Worm (Caenorhabditis elegans): Measurements from ENCODE around the gene F22F7.2.

The F22F7.2 gene

ce11 chrV:2121910-2122362, 646 bp upstream of the F22F7.2 start, which contains the start of gene F22F7.8:
TSS of gene F22F7.8 (minus strand) at chrV:2121960.
- no peak for TF ChIP-seq K02D7.2 (tag; optimal IDR thresholded peaks at IDR 0.05)
- no peak for TF ChIP-seq ceh-9 (tag; optimal IDR thresholded peaks at IDR 0.05)
- TF ChIP-seq ceh-18 (tag; optimal IDR thresholded peaks at IDR 0.05): no peak
- no peak for TF ChIP-seq ahr-1 (tag; optimal IDR thresholded peaks at IDR 0.05)
- no peak for TF ChIP-seq ceh-45 (GFP tag; IDR thresholded peaks at IDR 0.05)
- TF ChIP-seq che-1 (tag; optimal IDR thresholded peaks at IDR 0.05): no peak
- no peak for TF ChIP-seq F13H6.1 (tag; optimal IDR thresholded peaks at IDR 0.05)
- no peak for TF ChIP-seq lim-6 (tag; optimal IDR thresholded peaks at IDR 0.05)
- TF ChIP-seq odd-2 (tag; optimal IDR thresholded peaks at IDR 0.05): no peak
- TF ChIP-seq ceh-34 (tag; optimal IDR thresholded peaks at IDR 0.05): no peak
- no peak for TF ChIP-seq npax-4 (tag; optimal IDR thresholded peaks at IDR 0.05)
- no peak for TF ChIP-seq eyg-1 (tag; optimal IDR thresholded peaks at IDR 0.05)
- no peak for TF ChIP-seq hlh-6 (tag; optimal IDR thresholded peaks at IDR 0.05)
- no peak for TF ChIP-seq madf-2 (tag; optimal IDR thresholded peaks at IDR 0.05)
- TF ChIP-seq unc-86 (tag; optimal IDR thresholded peaks at IDR 0.05): no peak

- TF ChIP-seq npax-4 (tag; optimal IDR thresholded peaks at IDR 0.05): no peak
- TF ChIP-seq ceh-30 (tag; optimal IDR thresholded peaks at IDR 0.05): no peak
- TF ChIP-seq ceh-24 (tag; optimal IDR thresholded peaks at IDR 0.05): no peak
- no peak for TF ChIP-seq pag-3 (tag; optimal IDR thresholded peaks at IDR 0.05; ENCODE audit: borderline replicate concordance)
- TF ChIP-seq hlh-6 (tag; optimal IDR thresholded peaks at IDR 0.05): no peak
- TF ChIP-seq nhr-11 (tag; optimal IDR thresholded peaks at IDR 0.05): no peak
- TF ChIP-seq pax-1 (tag; optimal IDR thresholded peaks at IDR 0.05): no peak
- no peak for TF ChIP-seq tbx-2 (tag; optimal IDR thresholded peaks at IDR 0.05)
- no peak for TF ChIP-seq ceh-14 (tag; optimal IDR thresholded peaks at IDR 0.05)
- no peak for TF ChIP-seq che-1 (tag; optimal IDR thresholded peaks at IDR 0.05)
Measured at ce11 chrV:2123164-2123563, 582 bp downstream of the F22F7.2 start.

ce11 chrV:2126554-2126953, 4.0 kb downstream of the F22F7.2 start:
- TF ChIP-seq ceh-14 (tag; optimal IDR thresholded peaks at IDR 0.05) (no peak), ceh-19 (GFP tag; optimal IDR thresholded peaks at IDR 0.05) (no peak)

DNA sequence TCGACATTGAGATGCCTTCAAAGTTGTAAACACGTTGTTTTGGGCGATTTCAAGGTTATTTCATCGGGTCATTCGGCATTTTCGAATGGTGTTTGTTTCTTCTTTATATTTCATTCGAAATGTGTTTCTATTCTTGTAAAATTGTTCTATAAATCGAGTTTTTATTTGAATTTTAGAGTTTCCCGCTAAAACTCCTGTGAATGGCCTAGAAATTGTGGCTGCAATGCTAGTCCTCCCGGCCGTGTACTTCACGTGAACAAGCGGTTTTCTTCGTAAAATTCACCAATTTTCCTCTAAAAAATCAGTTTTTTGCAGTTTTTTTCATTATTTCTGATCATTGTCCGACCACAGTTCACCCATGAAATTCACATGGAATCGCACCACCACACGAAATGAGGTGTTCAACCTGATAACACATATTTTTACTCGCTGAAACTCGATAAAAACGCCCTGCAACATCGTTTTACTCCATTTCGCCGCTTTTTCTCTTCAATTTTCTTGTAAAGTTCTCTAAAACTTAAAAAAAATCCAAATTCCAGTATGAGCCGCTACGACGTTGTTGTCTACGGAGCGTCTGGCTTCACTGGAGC, 4.5 kb downstream of the F22F7.2 start, which contains the start of gene ldp-1:
Gene ldp-1, plus strand, starts transcription at position 540 of the 590 bp plus-strand sequence.
- TF ChIP-seq zip-5 (tag; optimal IDR thresholded peaks at IDR 0.05) (peak; percentile 48), che-1 (tag; optimal IDR thresholded peaks at IDR 0.05) (no peak), ceh-34 (tag; optimal IDR thresholded peaks at IDR 0.05) (peak; percentile 8), odd-2 (tag; optimal IDR thresholded peaks at IDR 0.05) (no peak), ama-1 (optimal IDR thresholded peaks at IDR 0.05) (no peak), F13H6.1 (tag; optimal IDR thresholded peaks at IDR 0.05) (no peak), hlh-6 (tag; optimal IDR thresholded peaks at IDR 0.05) (no peak), C38D4.7 (GFP tag; optimal IDR thresholded peaks at IDR 0.05) (no peak), mec-3 (tag; optimal IDR thresholded peaks at IDR 0.05; ENCODE audit: borderline replicate concordance) (peak; percentile 69), fkh-10 (GFP tag; optimal IDR thresholded peaks at IDR 0.05) (no peak), sox-2 (GFP tag; IDR thresholded peaks at IDR 0.05) (no peak), K02D7.2 (tag; optimal IDR thresholded peaks at IDR 0.05) (no peak), pqm-1 (tag; optimal IDR thresholded peaks at IDR 0.05) (no peak), pag-3 (tag; optimal IDR thresholded peaks at IDR 0.05; ENCODE audit: borderline replicate concordance) (no peak), T23F11.4 (GFP tag; optimal IDR thresholded peaks at IDR 0.05) (no peak), ceh-14 (tag; optimal IDR thresholded peaks at IDR 0.05) (peak; percentile 7), C08G9.2 (tag; optimal IDR thresholded peaks at IDR 0.05) (peak; percentile 92), ceh-9 (tag; optimal IDR thresholded peaks at IDR 0.05) (no peak), unc-42 (tag; optimal IDR thresholded peaks at IDR 0.05) (peak; percentile 25), hlh-30 (tag; optimal IDR thresholded peaks at IDR 0.05; ENCODE audit: insufficient read depth) (no peak), ceh-24 (tag; optimal IDR thresholded peaks at IDR 0.05) (no peak), ref-2 (tag; optimal IDR thresholded peaks at IDR 0.05) (peak; percentile 63), fax-1 (tag; optimal IDR thresholded peaks at IDR 0.05) (peak; percentile 55), ceh-6 (GFP tag; optimal IDR thresholded peaks at IDR 0.05) (no peak), sdc-2 (tag; optimal IDR thresholded peaks at IDR 0.05) (no peak), unc-86 (tag; optimal IDR thresholded peaks at IDR 0.05) (no peak), K09A11.1 (tag; optimal IDR thresholded peaks at IDR 0.05; ENCODE audit: insufficient read depth) (no peak), pat-9 (tag; optimal IDR thresholded peaks at IDR 0.05) (no peak), pha-2 (tag; optimal IDR thresholded peaks at IDR 0.05) (no peak), gmeb-2 (tag; optimal IDR thresholded peaks at IDR 0.05) (no peak), ceh-45 (GFP tag; IDR thresholded peaks at IDR 0.05) (no peak), eyg-1 (tag; optimal IDR thresholded peaks at IDR 0.05) (no peak), nhr-232 (tag; optimal IDR thresholded peaks at IDR 0.05) (no peak), rnt-1 (tag; optimal IDR thresholded peaks at IDR 0.05) (peak; percentile 39), lim-6 (tag; optimal IDR thresholded peaks at IDR 0.05) (no peak)
